Worm (Caenorhabditis elegans) whole organism, young adult: Measurements from ENCODE around the gene C16C8.10.

Experiments used
- F10E7.11 ChIP-seq: sonication (generic microtip); optimal IDR thresholded peaks from 2 replicates; lab custom pipeline; 2017; ENCODE audit warnings: mild to moderate bottlenecking, missing genetic modification characterization, moderate library complexity, missing compliant biosample characterization
- F33H1.4 ChIP-seq: fragments of 200-800 bp; sonication (Bioruptor generic); IDR thresholded peaks from 2 replicates; pipeline ENCODE4 v1.3.6; 2022; ENCODE audit warnings: missing genetic modification reagents, missing genetic modification characterization, missing compliant biosample characterization
- F39B2.1 ChIP-seq: fragments of 200-800 bp; sonication (Bioruptor generic); IDR thresholded peaks from 2 replicates; pipeline ENCODE4 v1.3.6; 2022; ENCODE audit warnings: missing genetic modification reagents, missing genetic modification characterization, missing compliant biosample characterization
- Y53G8AR.9 ChIP-seq: fragments of 200-800 bp; sonication (Bioruptor generic); conservative IDR thresholded peaks from 2 replicates; pipeline ENCODE4 v1.3.6; 2022; ENCODE audit warnings: missing genetic modification reagents, missing genetic modification characterization, missing compliant biosample characterization
- Y79H2A.3 ChIP-seq: fragments of 200-800 bp; sonication (Bioruptor generic); conservative IDR thresholded peaks from 2 replicates; pipeline ENCODE4 v1.3.6; 2022; ENCODE audit warnings: missing genetic modification reagents, missing genetic modification characterization, missing compliant biosample characterization
- ama-1 ChIP-seq, 3 experiments: fragments of 150-350 bp in 1 of 3; sonication (generic microtip) in 2 of 3; optimal IDR thresholded peaks; 2 replicates each; lab custom pipeline; 2014 to 2018; ENCODE audit warnings: missing biosample characterization in 2 of 3, missing genetic modification characterization in 2 of 3, missing genetic modification reagents in 2 of 3
- aptf-3 ChIP-seq: fragments of 200-800 bp; sonication (Bioruptor generic); IDR thresholded peaks from 2 replicates; pipeline ENCODE4 v1.3.6; 2022; ENCODE audit warnings: missing genetic modification characterization, missing compliant biosample characterization
- ccch-3 ChIP-seq: fragments of 200-800 bp; sonication (Bioruptor generic); optimal IDR thresholded peaks from 2 replicates; lab custom pipeline; 2018; ENCODE audit warnings: mild to moderate bottlenecking, missing genetic modification characterization, missing compliant biosample characterization
- ceh-27 ChIP-seq: fragments of 200-800 bp; sonication (Bioruptor generic); optimal IDR thresholded peaks from 2 replicates; lab custom pipeline; 2018; ENCODE audit warnings: mild to moderate bottlenecking, missing genetic modification characterization, moderate library complexity, missing compliant biosample characterization
- ceh-40 ChIP-seq: fragments of 200-800 bp; sonication (Bioruptor generic); IDR thresholded peaks from 2 replicates; pipeline ENCODE4 v1.3.6; 2022; ENCODE audit warnings: missing genetic modification characterization, missing compliant biosample characterization
- dox-1 ChIP-seq: fragments of 200-800 bp; sonication (Bioruptor generic); IDR thresholded peaks from 2 replicates; pipeline ENCODE4 v1.3.6; 2022; ENCODE audit warnings: missing genetic modification reagents, missing genetic modification characterization, missing compliant biosample characterization
- dpl-1 ChIP-seq: fragments of 150-350 bp; optimal IDR thresholded peaks from 2 replicates; lab custom pipeline; 2014; ENCODE audit warnings: missing biosample characterization, missing genetic modification reagents, missing genetic modification characterization
- egrh-3 ChIP-seq: fragments of 200-800 bp; sonication (Bioruptor generic); IDR thresholded peaks from 2 replicates; pipeline ENCODE4 v1.3.6; 2022; ENCODE audit warnings: missing genetic modification reagents, missing genetic modification characterization, missing compliant biosample characterization
- ets-4 ChIP-seq: fragments of 200-800 bp; sonication (Bioruptor generic); optimal IDR thresholded peaks from 2 replicates; lab custom pipeline; 2018; ENCODE audit warnings: mild to moderate bottlenecking, missing genetic modification characterization, missing compliant biosample characterization
- hlh-12 ChIP-seq: sonication (generic microtip); optimal IDR thresholded peaks from 2 replicates; lab custom pipeline; 2016; ENCODE audit warnings: missing genetic modification characterization, missing compliant biosample characterization
- hlh-26 ChIP-seq: fragments of 200-800 bp; sonication (Bioruptor generic); conservative IDR thresholded peaks from 2 replicates; pipeline ENCODE4 v1.3.6; 2022; ENCODE audit warnings: missing genetic modification reagents, missing genetic modification characterization, missing compliant biosample characterization
- hmg-1.2 ChIP-seq: fragments of 200-800 bp; sonication (Bioruptor generic); IDR thresholded peaks from 2 replicates; pipeline ENCODE4 v1.3.6; 2022; ENCODE audit warnings: missing genetic modification reagents, missing genetic modification characterization, missing compliant biosample characterization
- hsf-1 ChIP-seq: fragments of 200-800 bp; sonication (Bioruptor generic); IDR thresholded peaks from 2 replicates; pipeline ENCODE4 v1.3.6; 2022; ENCODE audit warnings: missing genetic modification reagents, missing genetic modification characterization, missing compliant biosample characterization
- lag-1 ChIP-seq: fragments of 200-800 bp; sonication (Bioruptor generic); IDR thresholded peaks from 2 replicates; pipeline ENCODE4 v1.3.6; 2022; ENCODE audit warnings: missing genetic modification reagents, missing genetic modification characterization, missing compliant biosample characterization
- let-607 ChIP-seq, 2 experiments: fragments of 200-800 bp in 1 of 2; sonication (Bioruptor generic) in 1 of 2; sonication (generic microtip) in 1 of 2; optimal IDR thresholded peaks; 2 replicates each; lab custom pipeline; 2016 to 2018; ENCODE audit warnings: mild to moderate bottlenecking in 2 of 2, missing compliant biosample characterization in 2 of 2, missing genetic modification characterization in 2 of 2, moderate library complexity in 2 of 2, missing genotype in 1 of 2
- lin-40 ChIP-seq: sonication (generic microtip); optimal IDR thresholded peaks from 2 replicates; lab custom pipeline; 2016; ENCODE audit warnings: missing genetic modification characterization, mild to moderate bottlenecking, missing compliant biosample characterization, missing genotype, missing genetic modification reagents
- lin-54 ChIP-seq: fragments of 200-800 bp; sonication (Bioruptor generic); optimal IDR thresholded peaks from 2 replicates; lab custom pipeline; 2018; ENCODE audit warnings: mild to moderate bottlenecking, missing genetic modification characterization, missing compliant biosample characterization
- lsl-1 ChIP-seq: fragments of 200-800 bp; sonication (Bioruptor generic); optimal IDR thresholded peaks from 2 replicates; lab custom pipeline; 2018; ENCODE audit warnings: mild to moderate bottlenecking, missing genetic modification characterization, moderate library complexity, missing compliant biosample characterization
- mcd-1 ChIP-seq: fragments of 200-800 bp; sonication (Bioruptor generic); IDR thresholded peaks from 2 replicates; pipeline ENCODE4 v1.3.6; 2022; ENCODE audit warnings: missing genetic modification reagents, missing genetic modification characterization, missing compliant biosample characterization
- nfya-2 ChIP-seq: fragments of 200-800 bp; sonication (Bioruptor generic); IDR thresholded peaks from 2 replicates; pipeline ENCODE4 v1.3.6; 2022; ENCODE audit warnings: missing genetic modification reagents, missing genetic modification characterization, missing compliant biosample characterization
- nhr-120 ChIP-seq: fragments of 200-800 bp; sonication (Bioruptor generic); IDR thresholded peaks from 2 replicates; pipeline ENCODE4 v1.3.6; 2022; ENCODE audit warnings: missing genetic modification characterization, missing compliant biosample characterization
- nhr-80 ChIP-seq: sonication (generic microtip); optimal IDR thresholded peaks from 2 replicates; lab custom pipeline; 2016; ENCODE audit warnings: missing genetic modification characterization, missing compliant biosample characterization
- rcor-1 ChIP-seq: fragments of 200-800 bp; sonication (Bioruptor generic); IDR thresholded peaks from 2 replicates; pipeline ENCODE4 v1.3.6; 2022; ENCODE audit warnings: missing genetic modification reagents, missing genetic modification characterization, missing compliant biosample characterization
- repo-1 ChIP-seq: sonication (generic microtip); optimal IDR thresholded peaks from 2 replicates; lab custom pipeline; 2017; ENCODE audit warnings: mild to moderate bottlenecking, missing genetic modification characterization, missing compliant biosample characterization
- snpc-4 ChIP-seq, 5 experiments: fragments of 150-350 bp in 1 of 5; sonication (generic microtip) in 4 of 5; optimal IDR thresholded peaks; 2 replicates each; lab custom pipeline; 2014 to 2018; ENCODE audit warnings: missing genetic modification characterization in 5 of 5, missing biosample characterization in 3 of 5, antibody characterized with exemption in 2 of 5, mild to moderate bottlenecking in 2 of 5, missing compliant biosample characterization in 2 of 5, missing genotype in 2 of 5, moderate library complexity in 2 of 5, missing genetic modification reagents in 1 of 5
- tbp1 ChIP-seq: fragments of 200-800 bp; sonication (Bioruptor generic); optimal IDR thresholded peaks from 2 replicates; lab custom pipeline; 2018; ENCODE audit warnings: mild to moderate bottlenecking, missing genetic modification characterization, missing compliant biosample characterization
- unc-130 ChIP-seq: sonication (generic microtip); optimal IDR thresholded peaks from 2 replicates; lab custom pipeline; 2016; ENCODE audit warnings: missing genetic modification reagents, missing genetic modification characterization, missing compliant biosample characterization
- unc-62 ChIP-seq: fragments of 150-350 bp; optimal IDR thresholded peaks from 2 replicates; lab custom pipeline; 2014; ENCODE audit warnings: missing biosample characterization, missing genetic modification reagents, missing genetic modification characterization
- zfh-2 ChIP-seq: fragments of 200-800 bp; sonication (Bioruptor generic); conservative IDR thresholded peaks from 2 replicates; pipeline ENCODE4 v1.3.6; 2022; ENCODE audit warnings: missing genetic modification reagents, missing genetic modification characterization, missing compliant biosample characterization
- ztf-22 ChIP-seq: fragments of 200-800 bp; sonication (Bioruptor generic); optimal IDR thresholded peaks from 2 replicates; lab custom pipeline; 2018; ENCODE audit warnings: mild to moderate bottlenecking, missing genetic modification characterization, moderate library complexity, missing compliant biosample characterization
- ztf-26 ChIP-seq: sonication (generic microtip); optimal IDR thresholded peaks from 2 replicates; lab custom pipeline; 2017; ENCODE audit warnings: missing genetic modification characterization, missing compliant biosample characterization
- ztf-28 ChIP-seq: fragments of 200-800 bp; sonication (Bioruptor generic); IDR thresholded peaks from 2 replicates; pipeline ENCODE4 v1.3.6; 2022; ENCODE audit warnings: missing genetic modification reagents, missing genetic modification characterization, missing compliant biosample characterization

C16C8.10 gene

ce11 chrII:3438280-3438679 is 26.2 kb downstream of the C16C8.10 start:
- TF ChIP-seq let-607 (tag; optimal IDR thresholded peaks at IDR 0.05; lab: Kevin White, UChicago) (no peak), mcd-1 (GFP tag; lab: Robert Waterston, UW) (no peak), repo-1 (no peak), nfya-2 (GFP tag; lab: Robert Waterston, UW) (no peak), hlh-12 (no peak), ccch-3 (GFP tag; lab: Kevin White, UChicago) (no peak), ceh-27 (GFP tag; lab: Kevin White, UChicago) (no peak), ztf-28 (GFP tag; lab: Robert Waterston, UW) (no peak), ama-1 (optimal IDR thresholded peaks at IDR 0.05; lab: Kevin White, UChicago) (no peak), ama-1 (GFP tag; optimal IDR thresholded peaks at IDR 0.05; lab: Kevin White, UChicago) (no peak), ztf-26 (tag; lab: Kevin White, UChicago) (no peak), lag-1 (GFP tag; lab: Robert Waterston, UW) (no peak), Y53G8AR.9 (GFP tag; lab: Robert Waterston, UW) (no peak), F10E7.11 (tag; lab: Kevin White, UChicago) (no peak), lin-40 (no peak)

DNA sequence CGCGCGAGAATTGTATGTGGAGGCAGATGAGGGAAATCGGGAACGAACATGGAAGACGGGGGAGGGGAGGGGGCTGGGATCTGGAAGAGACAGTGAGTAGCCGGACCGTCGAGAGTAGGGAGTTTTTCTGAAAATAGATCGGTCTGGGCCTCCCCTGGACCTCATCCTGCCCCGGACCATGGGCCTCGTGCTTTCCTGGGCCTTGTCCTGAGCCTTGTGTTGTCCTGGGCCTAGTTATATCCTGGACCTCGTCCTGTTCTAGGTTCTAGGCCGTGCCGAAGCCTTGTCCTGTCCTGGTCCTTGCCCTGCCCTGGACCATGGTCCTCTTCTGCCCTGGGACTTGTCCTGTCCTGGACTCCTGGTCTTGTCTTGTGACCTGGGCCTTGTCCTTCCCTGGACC is 27.1 kb downstream of the C16C8.10 start:
- TF ChIP-seq zfh-2 (GFP tag; lab: Robert Waterston, UW) (peak; percentile 58), ceh-40 (GFP tag; lab: Robert Waterston, UW) (no peak), aptf-3 (0 out of 2 replicates have a peak, but pooled peaks have one; percentile 46), dpl-1 (GFP tag; lab: Kevin White, UChicago) (no peak), F39B2.1 (GFP tag; lab: Robert Waterston, UW) (no peak), egrh-3 (GFP tag; lab: Robert Waterston, UW) (peak; percentile 43; the same call in 1 of the 2 replicates), unc-130 (GFP tag; lab: Kevin White, UChicago) (no peak)
- TF ChIP-seq, all 124 proteins: peak for 3

DNA sequence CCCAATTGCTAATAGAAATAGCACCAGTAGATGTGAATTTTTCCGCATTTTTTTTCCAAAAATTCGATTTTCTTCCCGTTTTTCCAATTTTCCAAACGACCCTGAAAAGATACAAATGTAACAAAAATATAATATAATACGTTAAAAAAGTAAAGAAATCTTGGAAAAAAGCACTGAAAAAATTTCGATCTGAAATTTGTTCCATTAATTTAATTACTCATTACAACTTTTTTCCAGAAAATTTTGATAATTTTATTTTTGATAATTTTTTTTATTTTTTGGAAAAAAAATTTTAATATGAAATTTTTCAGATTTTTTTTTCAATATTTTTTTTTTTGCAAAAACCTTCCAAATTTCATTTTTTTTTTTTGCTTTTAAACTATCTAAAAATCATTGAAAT is 28.1 kb downstream of the C16C8.10 start, which contains the start of gene skpo-2:
TSS of gene skpo-2 (minus strand) at position 101 of the 400 bp plus-strand sequence.
- TF ChIP-seq ets-4 (GFP tag; lab: Kevin White, UChicago) = no peak
- TF ChIP-seq nhr-120 (GFP tag; lab: Robert Waterston, UW) = no peak
- no peak for TF ChIP-seq hsf-1
- no peak for TF ChIP-seq F33H1.4 (GFP tag; lab: Robert Waterston, UW)
- no peak for TF ChIP-seq hmg-1.2 (GFP tag; lab: Robert Waterston, UW)

ce11 chrII:3434893-3435503 is 29.5 kb downstream of the C16C8.10 start:
- no peak for TF ChIP-seq tbp1 (GFP tag; lab: Kevin White, UChicago)
- no peak for TF ChIP-seq snpc-4 (GFP tag; optimal IDR thresholded peaks at IDR 0.05; lab: Kevin White, UChicago)
- TF ChIP-seq snpc-4 (tag; optimal IDR thresholded peaks at IDR 0.05; lab: Kevin White, UChicago) = peak; percentile 3 to 75 (median 58)
- TF ChIP-seq dox-1 (GFP tag; lab: Robert Waterston, UW) = 0 out of 2 replicates have a peak, but pooled peaks have one; percentile 16
- TF ChIP-seq ets-4 (GFP tag; lab: Kevin White, UChicago) = peak; percentile 17
- TF ChIP-seq Y79H2A.3 = no peak
- TF ChIP-seq nhr-80 (tag; lab: Kevin White, UChicago) = peak; percentile 30

ce11 chrII:3429400-3429799 is 35.1 kb downstream of the C16C8.10 start, which contains the start of gene C16C8.18:
TSS of gene C16C8.18 (plus strand) at chrII:3429700.
- TF ChIP-seq rcor-1 (GFP tag; lab: Robert Waterston, UW) = no peak
- no peak for TF ChIP-seq lin-40
- TF ChIP-seq lsl-1 (GFP tag; lab: Kevin White, UChicago) = no peak
- TF ChIP-seq repo-1 = no peak
- TF ChIP-seq lin-54 (GFP tag; lab: Kevin White, UChicago) = no peak
- no peak for TF ChIP-seq ztf-22 (GFP tag; lab: Kevin White, UChicago)
- TF ChIP-seq hlh-26 = no peak
- no peak for TF ChIP-seq unc-62 (GFP tag; lab: Kevin White, UChicago)
